Worm (Caenorhabditis elegans) whole organism, late embryonic: ENCODE measurements around the gene apd-3.
A peak's percentile ranks its signal among the peaks of the same experiment; 100 is the strongest.
"Not testable (repeated sequence)": the region's sequence is repeated elsewhere in the genome, so short reads cannot be mapped to it uniquely, and the experiment has no call there.

ENCODE experiments used
- C08G9.2 ChIP-seq: sonication (generic microtip); optimal IDR thresholded peaks from 2 replicates; lab custom pipeline; 2016; ENCODE audit warnings: mild to moderate bottlenecking, missing genetic modification characterization, moderate library complexity, missing compliant biosample characterization
- K09A11.1 ChIP-seq: sonication (generic microtip); optimal IDR thresholded peaks from 2 replicates; lab custom pipeline; 2017; ENCODE audit warnings: antibody characterized with exemption, mild to moderate bottlenecking, missing genetic modification characterization, missing compliant biosample characterization; ENCODE audit not compliant: insufficient read depth
- ceh-34 ChIP-seq: sonication (generic microtip); optimal IDR thresholded peaks from 2 replicates; lab custom pipeline; 2016; ENCODE audit warnings: mild to moderate bottlenecking, missing genetic modification characterization, missing compliant biosample characterization
- ceh-45 ChIP-seq: fragments of 200-800 bp; sonication (Bioruptor generic); IDR thresholded peaks from 2 replicates; pipeline ENCODE4 v1.3.6; 2022; ENCODE audit warnings: missing genetic modification reagents, missing genetic modification characterization, missing compliant biosample characterization
- che-1 ChIP-seq: sonication (generic microtip); optimal IDR thresholded peaks from 2 replicates; lab custom pipeline; 2016; ENCODE audit warnings: mild to moderate bottlenecking, missing genetic modification characterization, missing compliant biosample characterization
- elt-2 ChIP-seq: sonication (generic microtip); optimal IDR thresholded peaks from 2 replicates; lab custom pipeline; 2016; ENCODE audit warnings: missing genetic modification reagents, missing genetic modification characterization, missing compliant biosample characterization
- ets-4 ChIP-seq: sonication (generic microtip); optimal IDR thresholded peaks from 2 replicates; lab custom pipeline; 2016; ENCODE audit warnings: missing genetic modification characterization, missing compliant biosample characterization
- mec-3 ChIP-seq: sonication (generic microtip); optimal IDR thresholded peaks from 2 replicates; lab custom pipeline; 2016; ENCODE audit warnings: borderline replicate concordance, missing genetic modification characterization, missing compliant biosample characterization
- nfya-1 ChIP-seq: sonication (generic microtip); optimal IDR thresholded peaks from 2 replicates; lab custom pipeline; 2017; ENCODE audit warnings: missing genetic modification characterization, mild to moderate bottlenecking, missing compliant biosample characterization, antibody characterized with exemption, moderate library complexity
- pax-1 ChIP-seq: fragments of 150-350 bp; optimal IDR thresholded peaks from 2 replicates; lab custom pipeline; 2014; ENCODE audit warnings: missing biosample characterization, missing genetic modification characterization
- rnt-1 ChIP-seq: sonication (generic microtip); optimal IDR thresholded peaks from 2 replicates; lab custom pipeline; 2016; ENCODE audit warnings: missing genetic modification characterization, missing compliant biosample characterization
- tbx-2 ChIP-seq: sonication (generic microtip); optimal IDR thresholded peaks from 2 replicates; lab custom pipeline; 2016; ENCODE audit warnings: missing genetic modification characterization, missing compliant biosample characterization
- ttx-3 ChIP-seq: sonication (generic microtip); optimal IDR thresholded peaks from 2 replicates; lab custom pipeline; 2016; ENCODE audit warnings: missing genetic modification reagents, missing genetic modification characterization, missing compliant biosample characterization
- unc-42 ChIP-seq: sonication (generic microtip); optimal IDR thresholded peaks from 2 replicates; lab custom pipeline; 2016; ENCODE audit warnings: missing genotype, missing genetic modification characterization, missing compliant biosample characterization
- unc-55 ChIP-seq: sonication (generic microtip); optimal IDR thresholded peaks from 2 replicates; lab custom pipeline; 2017; ENCODE audit warnings: missing biosample characterization, missing genetic modification reagents, missing genetic modification characterization
- ztf-16 ChIP-seq: sonication (generic microtip); optimal IDR thresholded peaks from 2 replicates; lab custom pipeline; 2017; ENCODE audit warnings: missing genetic modification characterization, missing compliant biosample characterization

apd-3 gene

DNA sequence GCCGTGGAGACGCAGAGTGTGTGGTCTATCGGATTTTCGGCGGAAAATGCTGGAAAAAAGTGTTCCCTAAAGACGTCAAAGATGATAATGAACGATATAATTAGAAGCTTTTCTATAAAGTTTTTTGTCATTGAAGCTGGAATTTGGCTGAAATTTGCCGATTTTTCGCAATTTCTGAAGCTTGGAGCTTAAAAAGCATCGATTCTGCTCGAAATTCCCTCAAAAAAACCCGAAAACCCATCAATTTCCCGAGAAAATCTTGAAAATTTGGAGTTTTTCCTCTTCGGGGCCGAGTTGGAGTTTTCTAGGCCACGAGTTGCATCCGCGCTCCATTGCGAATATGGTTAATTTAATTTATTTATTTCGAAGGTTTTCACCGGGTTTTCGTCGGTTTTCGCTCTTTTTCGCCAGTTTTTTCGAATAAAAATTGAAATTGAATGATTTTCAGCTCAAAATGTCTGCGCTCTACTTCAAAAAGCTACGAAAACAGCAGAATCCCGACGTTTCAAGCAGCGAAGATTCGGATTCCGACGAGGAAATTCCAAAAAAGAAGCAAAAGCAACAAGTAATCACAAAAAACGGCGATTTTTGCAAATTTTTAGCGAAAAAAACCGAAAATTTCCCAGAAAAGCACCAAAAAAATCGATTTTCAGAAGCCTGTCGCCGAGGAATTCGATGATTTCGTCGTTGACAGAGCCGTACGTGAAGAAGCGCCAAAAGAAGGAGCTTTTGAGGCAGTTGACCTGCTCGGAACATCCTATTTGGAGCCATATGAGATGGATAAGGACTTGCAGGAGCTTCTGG lies 43.5 kb downstream of the apd-3 start, which contains the start of the genes col-71 and Y49F6B.2 (continued):
- TF ChIP-seq mec-3 (tag; lab: Kevin White, UChicago) (peak; percentile 86), unc-55 (GFP tag; lab: Kevin White, UChicago) (no peak), elt-2 (peak; percentile 67), pax-1 (tag; lab: Kevin White, UChicago) (peak; percentile 44), ztf-16 (tag; lab: Kevin White, UChicago) (peak; percentile 48), ttx-3 (tag; lab: Kevin White, UChicago) (peak; percentile 49)

DNA sequence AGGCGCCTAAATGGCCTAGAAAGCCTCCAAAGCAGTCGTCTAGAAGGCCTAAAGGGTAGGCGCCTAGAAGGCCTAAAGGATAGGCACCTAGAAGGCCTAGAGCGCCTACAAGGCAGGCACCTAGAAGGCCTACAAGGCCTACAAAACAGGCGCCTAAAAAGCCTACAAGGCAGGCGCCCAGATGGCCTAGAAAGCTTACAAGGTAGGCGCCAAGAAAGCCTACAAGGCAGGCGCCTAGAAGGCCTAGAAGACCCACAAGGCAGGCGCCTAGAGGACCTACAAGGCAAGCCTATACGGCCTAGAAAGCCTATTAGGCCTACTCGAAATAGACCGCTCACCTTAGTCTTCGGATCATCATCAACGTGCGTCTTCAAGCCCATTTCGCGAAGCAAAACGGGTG lies 44.2 kb downstream of the apd-3 start:
- TF ChIP-seq ceh-34 (no peak), ceh-45 (0 out of 2 replicates have a peak, but pooled peaks have one; percentile 6), tbx-2 (no peak), che-1 (tag; lab: Kevin White, UChicago) (no peak)

DNA sequence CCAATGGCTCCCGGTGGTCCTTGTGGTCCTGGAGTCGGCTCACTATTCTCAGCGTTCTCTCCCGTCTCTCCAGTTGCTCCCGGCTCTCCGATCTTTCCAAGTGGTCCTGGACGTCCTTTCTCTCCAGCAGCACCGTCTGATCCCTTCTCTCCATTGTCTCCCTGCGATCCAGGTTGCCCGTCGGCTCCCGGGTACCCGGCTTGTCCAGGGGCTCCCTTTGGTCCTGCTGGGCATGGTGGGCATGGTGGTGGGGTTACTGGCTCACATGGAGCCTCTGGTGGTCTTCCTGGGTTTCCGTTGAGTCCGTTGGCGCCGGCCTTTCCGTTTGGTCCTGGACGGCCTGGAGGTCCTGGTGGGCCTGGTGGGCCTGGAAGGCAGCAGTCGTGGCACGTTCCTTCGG lies 45.9 kb downstream of the apd-3 start:
- TF ChIP-seq ets-4 = no peak
- TF ChIP-seq unc-42 = no peak
- TF ChIP-seq C08G9.2 (tag; lab: Kevin White, UChicago) = peak; percentile 14

DNA sequence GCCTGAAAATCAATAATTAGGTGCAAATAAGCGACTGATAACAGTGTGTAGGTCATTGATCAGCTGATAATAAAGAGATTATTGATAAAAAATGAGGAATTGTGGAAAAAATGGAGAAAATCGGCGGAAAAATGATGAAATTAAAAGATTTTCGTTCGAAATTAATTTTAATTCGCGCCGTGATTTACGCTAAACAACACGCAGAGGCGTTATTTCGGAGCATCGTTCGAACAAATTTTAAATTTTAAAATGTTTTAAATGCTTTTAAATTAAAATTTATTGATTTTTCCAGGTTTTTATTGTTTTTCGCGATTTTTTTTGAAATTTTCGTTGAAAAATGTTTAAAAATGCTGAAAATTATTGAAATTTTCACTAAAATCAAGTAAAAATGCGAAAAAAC lies 46.8 kb downstream of the apd-3 start, which contains the start of gene Y49F6B.9:
Gene Y49F6B.9 (minus strand): TSS at position 2 of the 400 bp plus-strand sequence.
- no peak for TF ChIP-seq rnt-1 (tag; lab: Kevin White, UChicago)
- peak; percentile 35 for TF ChIP-seq elt-2

DNA sequence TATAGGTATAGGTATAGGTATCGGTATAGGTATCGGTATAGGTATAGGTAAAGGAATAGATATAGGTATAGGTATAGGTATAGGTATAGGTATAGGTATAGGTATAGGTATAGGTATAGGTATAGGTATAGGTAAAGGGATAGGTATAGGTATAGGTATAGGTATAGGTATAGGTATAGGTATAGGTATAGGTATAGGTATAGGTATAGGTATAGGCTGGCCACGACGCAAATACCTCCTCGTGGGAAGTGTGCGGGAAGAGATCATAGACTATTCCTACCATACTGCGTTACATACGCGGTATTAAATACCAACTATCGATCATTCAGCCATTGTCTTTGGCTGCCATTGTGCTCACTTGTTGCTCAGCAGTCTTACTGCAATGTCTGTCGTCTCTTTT lies 55.4 kb downstream of the apd-3 start, which contains the start of gene fbxb-112:
Gene fbxb-112 (plus strand): TSS at position 301 of the 400 bp plus-strand sequence.
- TF ChIP-seq C08G9.2 (tag; lab: Kevin White, UChicago); nfya-1; K09A11.1: not testable (repeated sequence)
